Worm (Caenorhabditis elegans) whole organism, L4 larva: ENCODE results near the gene M05D6.1.

Experiments
- F10B5.3 ChIP-seq: sonication (generic microtip); optimal IDR thresholded peaks from 2 replicates; lab custom pipeline; 2016; ENCODE audit warnings: mild to moderate bottlenecking, missing genetic modification characterization, missing compliant biosample characterization
- F37D6.2 ChIP-seq: sonication (generic microtip); optimal IDR thresholded peaks from 2 replicates; lab custom pipeline; 2016; ENCODE audit warnings: mild to moderate bottlenecking, missing genetic modification characterization, missing compliant biosample characterization
- T26A8.4 ChIP-seq: fragments of 200-800 bp; sonication (Bioruptor generic); IDR thresholded peaks from 2 replicates; pipeline ENCODE4 v1.3.6; 2022; ENCODE audit warnings: missing genetic modification characterization, missing compliant biosample characterization
- Y105C5A.15 ChIP-seq: fragments of 200-800 bp; sonication (Bioruptor generic); IDR thresholded peaks from 2 replicates; pipeline ENCODE4 v1.3.6; 2022; ENCODE audit warnings: missing genetic modification characterization, missing compliant biosample characterization
- Y48G9A.11 ChIP-seq: fragments of 200-800 bp; sonication (Bioruptor generic); IDR thresholded peaks from 2 replicates; pipeline ENCODE4 v1.3.6; 2022; ENCODE audit warnings: missing genetic modification reagents, missing genetic modification characterization, missing compliant biosample characterization
- ZK546.5 ChIP-seq, 2 experiments: sonication (generic microtip); optimal IDR thresholded peaks; 2 replicates each; lab custom pipeline; 2017; ENCODE audit warnings: missing biosample characterization in 2 of 2, missing genetic modification characterization in 2 of 2
- aha-1 ChIP-seq: fragments of 150-350 bp; peaks from one replicate; lab custom pipeline; 2014; ENCODE audit warnings: missing biosample characterization, missing genetic modification characterization
- ama-1 ChIP-seq: fragments of 150-350 bp; optimal IDR thresholded peaks from 2 replicates; lab custom pipeline; 2014; ENCODE audit warnings: inconsistent platforms, mixed read lengths
- arid-1 ChIP-seq: fragments of 200-800 bp; sonication (Bioruptor generic); conservative IDR thresholded peaks from 2 replicates; pipeline ENCODE4 v1.3.6; 2022; ENCODE audit warnings: missing genetic modification reagents, missing genetic modification characterization, missing compliant biosample characterization
- ceh-20 ChIP-seq: fragments of 200-800 bp; sonication (Bioruptor generic); IDR thresholded peaks from 2 replicates; pipeline ENCODE4 v1.3.6; 2022; ENCODE audit warnings: missing genetic modification reagents, missing genetic modification characterization, missing compliant biosample characterization
- ceh-28 ChIP-seq: fragments of 150-350 bp; optimal IDR thresholded peaks from 2 replicates; lab custom pipeline; 2014; ENCODE audit warnings: missing biosample characterization, missing genetic modification reagents, missing genetic modification characterization
- ces-1 ChIP-seq: fragments of 150-350 bp; sonication (generic microtip); optimal IDR thresholded peaks from 4 replicates; lab custom pipeline; 2014; ENCODE audit warnings: missing biosample characterization, missing genetic modification reagents, missing genetic modification characterization
- cey-2 ChIP-seq: sonication (generic microtip); optimal IDR thresholded peaks from 3 replicates; lab custom pipeline; 2017; ENCODE audit warnings: missing genetic modification characterization, mild to moderate bottlenecking, missing compliant biosample characterization, antibody characterized with exemption, borderline replicate concordance; ENCODE audit not compliant: insufficient read depth
- daf-12 ChIP-seq: fragments of 150-350 bp; optimal IDR thresholded peaks from 2 replicates; lab custom pipeline; 2014; ENCODE audit warnings: missing biosample characterization, missing genetic modification reagents, missing genetic modification characterization
- daf-16 ChIP-seq, 3 experiments: sonication (generic microtip); optimal IDR thresholded peaks; 2 replicates each; lab custom pipeline; 2016 to 2017; ENCODE audit warnings: missing genetic modification characterization in 3 of 3, missing genetic modification reagents in 3 of 3, mild to moderate bottlenecking in 2 of 3, missing compliant biosample characterization in 2 of 3, missing biosample characterization in 1 of 3, moderate library complexity in 1 of 3
- daf-19 ChIP-seq: fragments of 200-800 bp; sonication (Bioruptor generic); conservative IDR thresholded peaks from 2 replicates; pipeline ENCODE4 v1.3.6; 2022; ENCODE audit warnings: missing genetic modification characterization, missing compliant biosample characterization
- daf-8 ChIP-seq: fragments of 200-800 bp; sonication (Bioruptor generic); IDR thresholded peaks from 2 replicates; pipeline ENCODE4 v1.3.6; 2022; ENCODE audit warnings: missing genetic modification characterization, missing compliant biosample characterization
- dmd-6 ChIP-seq: fragments of 200-800 bp; sonication (Bioruptor generic); IDR thresholded peaks from 2 replicates; pipeline ENCODE4 v1.3.6; 2022; ENCODE audit warnings: missing genetic modification reagents, missing genetic modification characterization, missing compliant biosample characterization
- dmd-8 ChIP-seq: fragments of 200-800 bp; sonication (Bioruptor generic); IDR thresholded peaks from 2 replicates; pipeline ENCODE4 v1.3.6; 2022; ENCODE audit warnings: missing genetic modification characterization, missing compliant biosample characterization
- egl-43 ChIP-seq: fragments of 200-800 bp; sonication (Bioruptor generic); IDR thresholded peaks from 2 replicates; pipeline ENCODE4 v1.3.6; 2022; ENCODE audit warnings: missing genetic modification reagents, missing genetic modification characterization, missing compliant biosample characterization
- hlh-11 ChIP-seq: fragments of 200-800 bp; sonication (Bioruptor generic); optimal IDR thresholded peaks from 2 replicates; lab custom pipeline; 2018; ENCODE audit warnings: mild to moderate bottlenecking, missing genetic modification characterization, missing compliant biosample characterization
- hmg-1.1 ChIP-seq: fragments of 200-800 bp; sonication (Bioruptor generic); IDR thresholded peaks from 2 replicates; pipeline ENCODE4 v1.3.6; 2022; ENCODE audit warnings: missing genetic modification reagents, missing genetic modification characterization, missing compliant biosample characterization
- lim-7 ChIP-seq: fragments of 200-800 bp; sonication (Bioruptor generic); IDR thresholded peaks from 2 replicates; pipeline ENCODE4 v1.3.6; 2022; ENCODE audit warnings: missing genetic modification characterization, missing compliant biosample characterization
- lin-1 ChIP-seq: fragments of 200-800 bp; sonication (Bioruptor generic); IDR thresholded peaks from 2 replicates; pipeline ENCODE4 v1.3.6; 2022; ENCODE audit warnings: missing genetic modification reagents, missing genetic modification characterization, missing compliant biosample characterization
- lin-29 ChIP-seq: fragments of 200-800 bp; sonication (Bioruptor generic); IDR thresholded peaks from 2 replicates; pipeline ENCODE4 v1.3.6; 2022; ENCODE audit warnings: missing genetic modification reagents, missing genetic modification characterization, missing compliant biosample characterization
- lin-38 ChIP-seq: fragments of 200-800 bp; sonication (Bioruptor generic); IDR thresholded peaks from 2 replicates; pipeline ENCODE4 v1.3.6; 2022; ENCODE audit warnings: missing genetic modification reagents, missing genetic modification characterization, missing compliant biosample characterization
- lir-3 ChIP-seq: sonication (generic microtip); optimal IDR thresholded peaks from 2 replicates; lab custom pipeline; 2016; ENCODE audit warnings: mild to moderate bottlenecking, missing genetic modification characterization, missing compliant biosample characterization
- mdl-1 ChIP-seq, 2 experiments: fragments of 150-350 bp in 1 of 2; sonication (generic microtip) in 1 of 2; optimal IDR thresholded peaks; 2 replicates each; lab custom pipeline; 2014 to 2017; ENCODE audit warnings: missing biosample characterization in 2 of 2, missing genetic modification characterization in 2 of 2
- mdt-29 ChIP-seq: fragments of 200-800 bp; sonication (Bioruptor generic); IDR thresholded peaks from 2 replicates; pipeline ENCODE4 v1.3.6; 2022; ENCODE audit warnings: missing genetic modification reagents, missing genetic modification characterization, missing compliant biosample characterization
- mep-1 ChIP-seq: fragments of 150-350 bp; sonication (generic microtip); optimal IDR thresholded peaks from 3 replicates; lab custom pipeline; 2014; ENCODE audit warnings: missing biosample characterization, missing genetic modification characterization
- mes-2 ChIP-seq: sonication (generic microtip); optimal IDR thresholded peaks from 2 replicates; lab custom pipeline; 2016; ENCODE audit warnings: missing genotype, mild to moderate bottlenecking, missing genetic modification characterization, missing compliant biosample characterization; ENCODE audit not compliant: poor library complexity, severe bottlenecking
- nhr-102 ChIP-seq: sonication (generic microtip); optimal IDR thresholded peaks from 2 replicates; lab custom pipeline; 2016; ENCODE audit warnings: mild to moderate bottlenecking, missing genetic modification characterization, moderate library complexity, missing compliant biosample characterization
- nhr-11 ChIP-seq: fragments of 150-350 bp; optimal IDR thresholded peaks from 2 replicates; lab custom pipeline; 2014; ENCODE audit warnings: missing biosample characterization, missing genetic modification characterization
- nhr-111 ChIP-seq: fragments of 200-800 bp; sonication (Bioruptor generic); optimal IDR thresholded peaks from 2 replicates; lab custom pipeline; 2018; ENCODE audit warnings: mild to moderate bottlenecking, missing genetic modification characterization, missing compliant biosample characterization
- nhr-48 ChIP-seq: sonication (generic microtip); optimal IDR thresholded peaks from 2 replicates; lab custom pipeline; 2016; ENCODE audit warnings: mild to moderate bottlenecking, missing genetic modification characterization, missing compliant biosample characterization
- nhr-6 ChIP-seq: fragments of 150-350 bp; optimal IDR thresholded peaks from 2 replicates; lab custom pipeline; 2014; ENCODE audit warnings: missing biosample characterization, missing genetic modification characterization
- pqm-1 ChIP-seq: sonication (generic microtip); optimal IDR thresholded peaks from 2 replicates; lab custom pipeline; 2017; ENCODE audit warnings: missing biosample characterization, missing genetic modification characterization
- saeg-2 ChIP-seq: fragments of 200-800 bp; sonication (Bioruptor generic); IDR thresholded peaks from 2 replicates; pipeline ENCODE4 v1.3.6; 2022; ENCODE audit warnings: missing genetic modification reagents, missing genetic modification characterization, missing compliant biosample characterization
- skn-1 ChIP-seq: fragments of 150-350 bp; optimal IDR thresholded peaks from 2 replicates; lab custom pipeline; 2014; ENCODE audit warnings: missing biosample characterization, missing genetic modification characterization
- snpc-1.2 ChIP-seq: fragments of 200-800 bp; sonication (Bioruptor generic); IDR thresholded peaks from 2 replicates; pipeline ENCODE4 v1.3.6; 2022; ENCODE audit warnings: missing genetic modification reagents, missing genetic modification characterization, missing compliant biosample characterization
- unc-39 ChIP-seq: sonication (generic microtip); optimal IDR thresholded peaks from 2 replicates; lab custom pipeline; 2017; ENCODE audit warnings: missing biosample characterization, missing genetic modification characterization
- unc-62 ChIP-seq, 3 experiments: fragments of 150-350 bp in 1 of 3; sonication (generic microtip); optimal IDR thresholded peaks in 2 of 3; peaks in 1 of 3; 1 replicate in 1 of 3; 2 replicates in 2 of 3; lab custom pipeline; 2014 to 2017; ENCODE audit warnings: missing biosample characterization in 3 of 3, missing genetic modification characterization in 3 of 3, missing genetic modification reagents in 3 of 3, missing genotype in 1 of 3
- vab-7 ChIP-seq: fragments of 200-800 bp; sonication (Bioruptor generic); IDR thresholded peaks from 2 replicates; pipeline ENCODE4 v1.3.6; 2022; ENCODE audit warnings: missing genetic modification reagents, missing genetic modification characterization, missing compliant biosample characterization
- zfp-2 ChIP-seq: sonication (generic microtip); optimal IDR thresholded peaks from 2 replicates; lab custom pipeline; 2016; ENCODE audit warnings: mild to moderate bottlenecking, missing genetic modification characterization, missing compliant biosample characterization
- zip-11 ChIP-seq: fragments of 200-800 bp; sonication (Bioruptor generic); IDR thresholded peaks from 2 replicates; pipeline ENCODE4 v1.3.6; 2022; ENCODE audit warnings: missing genetic modification characterization, missing compliant biosample characterization
- ztf-11 ChIP-seq: fragments of 150-350 bp; optimal IDR thresholded peaks from 2 replicates; lab custom pipeline; 2014; ENCODE audit warnings: missing biosample characterization, missing genetic modification characterization

M05D6.1 gene

DNA sequence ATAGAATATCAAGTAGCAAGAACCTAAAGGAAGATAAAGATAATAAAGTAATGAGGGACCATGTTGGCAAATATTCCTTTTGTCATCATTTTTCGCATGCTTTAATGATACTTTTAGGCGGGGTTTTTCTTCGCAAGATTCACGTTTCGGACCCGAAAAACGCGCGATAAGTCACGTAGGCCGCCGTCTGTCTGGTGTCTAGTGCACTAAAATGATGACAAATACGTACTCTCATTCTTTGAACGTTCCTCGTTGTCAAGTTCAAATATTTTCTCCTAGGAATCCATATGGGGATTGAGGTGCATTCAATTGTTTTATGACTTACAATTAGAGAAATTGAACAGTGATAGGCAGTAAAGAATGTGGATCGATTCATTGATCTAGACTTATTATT, 8.6 kb upstream of the M05D6.1 start, which contains the start of gene taap-1 (continued):
- TF ChIP-seq Y105C5A.15 (GFP tag; lab: Robert Waterston, UW): no peak
- peak; percentile 39 for TF ChIP-seq hlh-11 (tag; lab: Kevin White, UChicago)
- peak; percentile 100 for TF ChIP-seq aha-1 (tag; lab: Kevin White, UChicago)
- no peak for TF ChIP-seq daf-12 (tag; lab: Kevin White, UChicago)
- no peak for TF ChIP-seq skn-1 (tag; lab: Kevin White, UChicago)
- no peak for TF ChIP-seq ces-1 (GFP tag; lab: Kevin White, UChicago)
- peak in 1 of 2 experiments; percentile 44 for TF ChIP-seq mdl-1 (tag; optimal IDR thresholded peaks at IDR 0.05; lab: Kevin White, UChicago)
- TF ChIP-seq zip-11: no peak
- TF ChIP-seq lin-38 (GFP tag; lab: Robert Waterston, UW): no peak
- TF ChIP-seq nhr-111 (GFP tag; lab: Kevin White, UChicago): no peak
- no peak for TF ChIP-seq F37D6.2 (tag; lab: Kevin White, UChicago)
- no peak for TF ChIP-seq lin-29 (GFP tag; lab: Robert Waterston, UW)
- TF ChIP-seq pqm-1 (tag; lab: Kevin White, UChicago): no peak
- peak; percentile 15 for TF ChIP-seq mes-2 (tag; lab: Kevin White, UChicago)
- TF ChIP-seq daf-16 (GFP tag; optimal IDR thresholded peaks at IDR 0.05; lab: Kevin White, UChicago): no peak
- no peak for TF ChIP-seq daf-16 (tag; optimal IDR thresholded peaks at IDR 0.05; lab: Kevin White, UChicago)
- TF ChIP-seq nhr-11 (tag; lab: Kevin White, UChicago): no peak
- no peak for TF ChIP-seq lim-7 (GFP tag; lab: Robert Waterston, UW)
- peak; percentile 51 for TF ChIP-seq nhr-48 (tag; lab: Kevin White, UChicago)
- no peak for TF ChIP-seq hmg-1.1 (GFP tag; lab: Robert Waterston, UW)
- no peak for TF ChIP-seq egl-43 (GFP tag; lab: Robert Waterston, UW)
- no peak for TF ChIP-seq mdt-29 (GFP tag; lab: Robert Waterston, UW)
- TF ChIP-seq lin-1 (GFP tag; lab: Robert Waterston, UW): no peak
- TF ChIP-seq daf-19 (GFP tag; lab: Robert Waterston, UW): no peak
- no peak for TF ChIP-seq snpc-1.2 (GFP tag; lab: Robert Waterston, UW)
- no peak for TF ChIP-seq daf-8
- no peak for TF ChIP-seq cey-2 (tag; lab: Kevin White, UChicago)
- no peak for TF ChIP-seq F10B5.3 (tag; lab: Kevin White, UChicago)
- TF ChIP-seq ama-1 (lab: Kevin White, UChicago): no peak
- TF ChIP-seq nhr-6 (tag; lab: Kevin White, UChicago): no peak
- TF ChIP-seq, all 104 proteins: peak for 10

DNA sequence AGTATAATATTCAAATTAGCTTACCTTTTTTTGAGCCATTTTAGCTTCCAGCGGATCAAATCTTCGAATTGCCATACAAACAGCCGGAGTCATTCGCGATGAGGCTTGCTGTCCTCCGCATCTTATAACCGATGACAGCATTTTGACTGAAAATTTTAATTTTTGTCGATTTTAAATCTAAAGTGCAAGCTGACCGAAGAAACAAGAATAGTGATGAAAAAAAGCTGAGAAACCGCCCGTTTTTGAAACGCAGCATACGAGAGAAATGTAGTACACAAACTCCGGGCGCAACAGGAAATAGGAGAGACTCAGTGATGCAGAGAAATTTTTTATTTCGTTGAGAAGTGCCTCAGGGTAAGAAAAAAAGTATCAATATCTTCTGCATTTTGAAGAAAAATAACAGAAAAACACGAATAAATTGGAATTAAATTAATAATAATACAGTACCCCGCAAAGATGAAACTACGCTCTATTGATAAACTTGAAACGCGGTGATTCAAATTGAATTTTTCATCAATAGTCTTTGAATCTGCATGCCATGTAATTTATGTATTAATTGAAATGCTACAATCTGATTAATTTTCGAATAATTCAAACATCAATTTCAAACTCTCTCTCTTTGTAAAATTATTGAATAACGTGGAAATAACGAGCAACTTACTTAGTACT, 8.1 kb upstream of the M05D6.1 start:
- no peak for TF ChIP-seq unc-39
- peak; percentile 46 for TF ChIP-seq lin-38 (GFP tag; lab: Robert Waterston, UW)
- peak; percentile 26 for TF ChIP-seq ama-1 (lab: Kevin White, UChicago)
- TF ChIP-seq zip-11: no peak
- no peak for TF ChIP-seq vab-7 (GFP tag; lab: Robert Waterston, UW)
- TF ChIP-seq saeg-2 (GFP tag; lab: Robert Waterston, UW): no peak
- no peak for TF ChIP-seq lim-7 (GFP tag; lab: Robert Waterston, UW)
- no peak for TF ChIP-seq nhr-102
- no peak for TF ChIP-seq ZK546.5 (tag; optimal IDR thresholded peaks at IDR 0.05; lab: Kevin White, UChicago)
- no peak for TF ChIP-seq F37D6.2 (tag; lab: Kevin White, UChicago)
- TF ChIP-seq dmd-8 (GFP tag; lab: Robert Waterston, UW): no peak
- no peak for TF ChIP-seq nhr-48 (tag; lab: Kevin White, UChicago)
- peak; percentile 40 for TF ChIP-seq nhr-11 (tag; lab: Kevin White, UChicago)
- no peak for TF ChIP-seq arid-1 (GFP tag; lab: Robert Waterston, UW)
- no peak for TF ChIP-seq mep-1 (tag; lab: Kevin White, UChicago)
- TF ChIP-seq zfp-2: no peak
- no peak for TF ChIP-seq Y105C5A.15 (GFP tag; lab: Robert Waterston, UW)
- no peak for TF ChIP-seq lin-1 (GFP tag; lab: Robert Waterston, UW)
- TF ChIP-seq unc-62 (GFP tag; optimal IDR thresholded peaks at IDR 0.05 in 1 of 2; lab: Kevin White, UChicago): no peak
- TF ChIP-seq unc-62 (tag; optimal IDR thresholded peaks at IDR 0.05; lab: Kevin White, UChicago): no peak
- TF ChIP-seq Y48G9A.11 (GFP tag; lab: Robert Waterston, UW): no peak
- no peak for TF ChIP-seq T26A8.4 (GFP tag; lab: Robert Waterston, UW)
- TF ChIP-seq aha-1 (tag; lab: Kevin White, UChicago): peak; percentile 90
- TF ChIP-seq ztf-11 (tag; lab: Kevin White, UChicago): no peak
- TF ChIP-seq daf-12 (tag; lab: Kevin White, UChicago): no peak
- TF ChIP-seq ceh-28 (tag; lab: Kevin White, UChicago): no peak
- TF ChIP-seq dmd-6 (GFP tag; lab: Robert Waterston, UW): peak; percentile 26; the same call in 1 of the 2 replicates
- TF ChIP-seq ceh-20 (GFP tag; lab: Robert Waterston, UW): no peak
- no peak for TF ChIP-seq lir-3 (tag; lab: Kevin White, UChicago)
- TF ChIP-seq lin-29 (GFP tag; lab: Robert Waterston, UW): no peak
